Fruit fly (Drosophila melanogaster) whole organism, embryonic: ENCODE data around the gene mora.

ENCODE experiments used
- Abd-B ChIP-seq: fragments of 200-800 bp; sonication (Bioruptor generic); optimal IDR thresholded peaks from 2 replicates; lab custom pipeline; 2018; ENCODE audit warnings: missing biosample characterization, mild to moderate bottlenecking, missing genetic modification characterization, moderate library complexity
- Ada2b ChIP-seq: fragments of 200-800 bp; sonication (Bioruptor generic); IDR thresholded peaks from 2 replicates; pipeline ENCODE4 v1.3.6; 2022; ENCODE audit warnings: missing biosample characterization, missing genetic modification characterization
- Asciz ChIP-seq: fragments of 200-800 bp; sonication (Bioruptor generic); optimal IDR thresholded peaks from 2 replicates; lab custom pipeline; 2017; ENCODE audit warnings: missing biosample characterization, mild to moderate bottlenecking, missing genetic modification characterization, missing genetic modification reagents
- Atf3 ChIP-seq: fragments of 200-800 bp; sonication (Bioruptor generic); optimal IDR thresholded peaks from 3 replicates; lab custom pipeline; 2016; ENCODE audit warnings: missing biosample characterization, missing genetic modification characterization
- CG10321 ChIP-seq: fragments of 200-800 bp; sonication (Bioruptor generic); IDR thresholded peaks from 2 replicates; pipeline ENCODE4 v1.3.6; 2022; ENCODE audit warnings: missing biosample characterization, missing genetic modification characterization
- CG14667 ChIP-seq: fragments of 200-800 bp; sonication (Bioruptor generic); IDR thresholded peaks from 2 replicates; pipeline ENCODE4 v1.3.6; 2022; ENCODE audit warnings: missing biosample characterization, missing genetic modification characterization
- CG15011 ChIP-seq: fragments of 200-800 bp; sonication (Bioruptor generic); optimal IDR thresholded peaks from 3 replicates; lab custom pipeline; 2018; ENCODE audit warnings: missing biosample characterization, mild to moderate bottlenecking, missing genetic modification characterization
- CG16779 ChIP-seq: fragments of 200-800 bp; sonication (Bioruptor generic); IDR thresholded peaks from 2 replicates; pipeline ENCODE4 v1.3.6; 2022; ENCODE audit warnings: missing biosample characterization, missing genetic modification characterization
- CG17186 ChIP-seq: fragments of 200-800 bp; sonication (Bioruptor generic); optimal IDR thresholded peaks from 3 replicates; lab custom pipeline; 2017; ENCODE audit warnings: missing biosample characterization, missing genetic modification reagents, missing genetic modification characterization
- CG18262 ChIP-seq: fragments of 200-800 bp; optimal IDR thresholded peaks from 3 replicates; lab custom pipeline; 2019; ENCODE audit warnings: missing biosample characterization, mild to moderate bottlenecking, missing genetic modification characterization, moderate library complexity
- CG18476 ChIP-seq: fragments of 200-800 bp; sonication (Bioruptor generic); optimal IDR thresholded peaks from 2 replicates; lab custom pipeline; 2016; ENCODE audit warnings: missing biosample characterization, mild to moderate bottlenecking, missing genetic modification characterization
- CG2120 ChIP-seq: fragments of 200-800 bp; sonication (Bioruptor generic); optimal IDR thresholded peaks from 3 replicates; lab custom pipeline; 2016; ENCODE audit warnings: missing biosample characterization, missing genetic modification characterization
- CG3065 ChIP-seq: fragments of 200-800 bp; sonication (Bioruptor generic); optimal IDR thresholded peaks from 2 replicates; lab custom pipeline; 2016; ENCODE audit warnings: missing biosample characterization, missing genetic modification characterization
- CG31441 ChIP-seq: fragments of 200-800 bp; sonication (Bioruptor generic); IDR thresholded peaks from 2 replicates; pipeline ENCODE4 v1.3.6; 2022; ENCODE audit warnings: missing biosample characterization, missing genetic modification characterization
- CG32532 ChIP-seq: fragments of 200-800 bp; sonication (Bioruptor generic); IDR thresholded peaks from 2 replicates; pipeline ENCODE4 v1.3.6; 2022; ENCODE audit warnings: missing biosample characterization, missing genetic modification characterization
- CG32767 ChIP-seq: fragments of 200-800 bp; sonication (Bioruptor generic); IDR thresholded peaks from 2 replicates; pipeline ENCODE4 v1.3.6; 2022; ENCODE audit warnings: missing biosample characterization, missing genetic modification characterization
- CG4328 ChIP-seq: fragments of 200-800 bp; sonication (Bioruptor generic); optimal IDR thresholded peaks from 3 replicates; lab custom pipeline; 2017; ENCODE audit warnings: missing biosample characterization, missing genetic modification reagents, missing genetic modification characterization
- CG43689 ChIP-seq: fragments of 200-800 bp; sonication (Bioruptor generic); IDR thresholded peaks from 2 replicates; pipeline ENCODE4 v1.3.6; 2022; ENCODE audit warnings: missing biosample characterization, missing genetic modification characterization
- CG4617 ChIP-seq: fragments of 200-800 bp; sonication (Bioruptor generic); optimal IDR thresholded peaks from 3 replicates; lab custom pipeline; 2016; ENCODE audit warnings: missing biosample characterization, missing genetic modification characterization, borderline replicate concordance
- CG4730 ChIP-seq: fragments of 200-800 bp; sonication (Bioruptor generic); IDR thresholded peaks from 2 replicates; pipeline ENCODE4 v1.3.6; 2022; ENCODE audit warnings: missing biosample characterization, missing genetic modification characterization
- CG4820 ChIP-seq: fragments of 200-800 bp; sonication (Bioruptor generic); optimal IDR thresholded peaks from 3 replicates; lab custom pipeline; 2016; ENCODE audit warnings: missing biosample characterization, missing genetic modification characterization
- CG6689 ChIP-seq: fragments of 200-800 bp; sonication (Bioruptor generic); IDR thresholded peaks from 2 replicates; pipeline ENCODE4 v1.3.6; 2022; ENCODE audit warnings: missing biosample characterization, missing genetic modification characterization
- CG6791 ChIP-seq: fragments of 200-800 bp; sonication (Bioruptor generic); IDR thresholded peaks from 3 replicates; pipeline ENCODE4 v1.3.6; 2022; ENCODE audit warnings: missing biosample characterization, missing genetic modification characterization; ENCODE audit not compliant: partially characterized antibody
- CG7271 ChIP-seq: fragments of 200-800 bp; sonication (Bioruptor generic); optimal IDR thresholded peaks from 2 replicates; lab custom pipeline; 2018; ENCODE audit warnings: missing biosample characterization, mild to moderate bottlenecking, missing genetic modification characterization, moderate library complexity
- CG7745 ChIP-seq: fragments of 200-800 bp; sonication (Bioruptor generic); optimal IDR thresholded peaks from 2 replicates; lab custom pipeline; 2018; ENCODE audit warnings: missing biosample characterization, mild to moderate bottlenecking, missing genetic modification characterization, moderate library complexity
- CTCF ChIP-seq: fragments of 200-800 bp; sonication (Bioruptor generic); optimal IDR thresholded peaks from 2 replicates; lab custom pipeline; 2017; ENCODE audit warnings: missing biosample characterization, mild to moderate bottlenecking, missing genetic modification characterization, moderate library complexity
- CrebB ChIP-seq: fragments of 200-800 bp; sonication (Bioruptor generic); optimal IDR thresholded peaks from 3 replicates; lab custom pipeline; 2018; ENCODE audit warnings: missing biosample characterization, mild to moderate bottlenecking, missing genetic modification characterization
- E2f2 ChIP-seq: fragments of 200-800 bp; sonication (Bioruptor generic); IDR thresholded peaks from 2 replicates; pipeline ENCODE4 v1.3.6; 2022; ENCODE audit warnings: missing biosample characterization, missing genetic modification characterization
- H15 ChIP-seq: fragments of 200-800 bp; sonication (Bioruptor generic); IDR thresholded peaks from 3 replicates; pipeline ENCODE4 v1.3.6; 2022; ENCODE audit warnings: missing biosample characterization, missing genetic modification characterization
- HHEX ChIP-seq: fragments of 200-800 bp; sonication (Bioruptor generic); optimal IDR thresholded peaks from 3 replicates; lab custom pipeline; 2017; ENCODE audit warnings: missing biosample characterization, mild to moderate bottlenecking, missing genetic modification characterization, missing genetic modification reagents
- Hr3 ChIP-seq: fragments of 200-800 bp; sonication (Bioruptor generic); optimal IDR thresholded peaks from 3 replicates; lab custom pipeline; 2016; ENCODE audit warnings: missing biosample characterization, missing genetic modification characterization
- Hr78 ChIP-seq, 2 experiments: fragments of 200-800 bp in 1 of 2; fragments of >200 bp in 1 of 2; sonication (Bioruptor generic) in 1 of 2; optimal IDR thresholded peaks; 2 replicates each; lab custom pipeline; 2017 to 2019; ENCODE audit warnings: missing biosample characterization in 2 of 2, missing genetic modification characterization in 2 of 2, mild to moderate bottlenecking in 1 of 2, moderate library complexity in 1 of 2
- NC2α ChIP-seq: fragments of 200-800 bp; sonication (Bioruptor generic); optimal IDR thresholded peaks from 2 replicates; lab custom pipeline; 2016; ENCODE audit warnings: missing biosample characterization, missing genetic modification characterization
- Neu2 ChIP-seq: fragments of 200-800 bp; sonication (Bioruptor generic); optimal IDR thresholded peaks from 3 replicates; lab custom pipeline; 2016; ENCODE audit warnings: missing biosample characterization, missing genetic modification characterization, borderline replicate concordance
- Opbp ChIP-seq: fragments of 200-800 bp; sonication (Bioruptor generic); IDR thresholded peaks from 3 replicates; pipeline ENCODE4 v1.3.6; 2022; ENCODE audit warnings: missing biosample characterization, missing genetic modification characterization; ENCODE audit not compliant: partially characterized antibody
- Optix ChIP-seq: fragments of 200-800 bp; sonication (Bioruptor generic); IDR thresholded peaks from 3 replicates; pipeline ENCODE4 v1.3.6; 2022; ENCODE audit warnings: missing biosample characterization, missing genetic modification characterization
- Sin3A ChIP-seq: fragments of >200 bp; optimal IDR thresholded peaks from 2 replicates; lab custom pipeline; 2018
- TFAM ChIP-seq: fragments of 200-800 bp; sonication (Bioruptor generic); optimal IDR thresholded peaks from 2 replicates; lab custom pipeline; 2017; ENCODE audit warnings: missing biosample characterization, missing genetic modification characterization, inconsistent platforms
- bab2 ChIP-seq: fragments of 200-800 bp; sonication (Bioruptor generic); optimal IDR thresholded peaks from 2 replicates; lab custom pipeline; 2016; ENCODE audit warnings: missing biosample characterization, missing genetic modification characterization
- bcd ChIP-seq: fragments of 200-800 bp; sonication (Bioruptor generic); optimal IDR thresholded peaks from 2 replicates; lab custom pipeline; 2017; ENCODE audit warnings: missing biosample characterization, mild to moderate bottlenecking, missing genetic modification characterization
- fd3F ChIP-seq: fragments of 200-800 bp; sonication (Bioruptor generic); optimal IDR thresholded peaks from 2 replicates; lab custom pipeline; 2018; ENCODE audit warnings: missing biosample characterization, mild to moderate bottlenecking, missing genetic modification characterization, moderate library complexity
- fu2 ChIP-seq: fragments of 200-800 bp; sonication (Bioruptor generic); optimal IDR thresholded peaks from 2 replicates; lab custom pipeline; 2016; ENCODE audit warnings: missing biosample characterization, missing genetic modification characterization
- ham ChIP-seq: fragments of 200-800 bp; sonication (Bioruptor generic); IDR thresholded peaks from 2 replicates; pipeline ENCODE4 v1.3.6; 2022; ENCODE audit warnings: missing biosample characterization, missing genetic modification characterization
- lbe ChIP-seq: fragments of 200-800 bp; sonication (Bioruptor generic); optimal IDR thresholded peaks from 2 replicates; lab custom pipeline; 2016; ENCODE audit warnings: missing biosample characterization, mild to moderate bottlenecking, missing genetic modification characterization
- onecut ChIP-seq: fragments of 200-800 bp; sonication (Bioruptor generic); IDR thresholded peaks from 2 replicates; pipeline ENCODE4 v1.3.6; 2022; ENCODE audit warnings: missing biosample characterization, missing genetic modification characterization
- ranshi ChIP-seq: fragments of 200-800 bp; sonication (Bioruptor generic); IDR thresholded peaks from 2 replicates; pipeline ENCODE4 v1.3.6; 2022; ENCODE audit warnings: missing biosample characterization, missing genetic modification characterization
- scrt ChIP-seq: fragments of 200-800 bp; sonication (Bioruptor generic); optimal IDR thresholded peaks from 2 replicates; lab custom pipeline; 2018; ENCODE audit warnings: missing biosample characterization, mild to moderate bottlenecking, missing genetic modification characterization, moderate library complexity
- sens ChIP-seq: fragments of 200-800 bp; sonication (Bioruptor generic); peaks from one replicate; lab custom pipeline; 2016; ENCODE audit warnings: missing biosample characterization, missing genetic modification characterization
- seq ChIP-seq: fragments of 200-800 bp; sonication (Bioruptor generic); IDR thresholded peaks from 2 replicates; pipeline ENCODE4 v1.3.6; 2022; ENCODE audit warnings: missing biosample characterization, missing genetic modification characterization
- trh ChIP-seq: fragments of 200-800 bp; sonication (Bioruptor generic); optimal IDR thresholded peaks from 2 replicates; lab custom pipeline; 2016; ENCODE audit warnings: missing biosample characterization, missing genetic modification characterization
- twi ChIP-seq: fragments of 200-800 bp; optimal IDR thresholded peaks from 2 replicates; lab custom pipeline; 2019; ENCODE audit warnings: missing biosample characterization, mild to moderate bottlenecking, missing genetic modification characterization, moderate library complexity

The mora gene

DNA sequence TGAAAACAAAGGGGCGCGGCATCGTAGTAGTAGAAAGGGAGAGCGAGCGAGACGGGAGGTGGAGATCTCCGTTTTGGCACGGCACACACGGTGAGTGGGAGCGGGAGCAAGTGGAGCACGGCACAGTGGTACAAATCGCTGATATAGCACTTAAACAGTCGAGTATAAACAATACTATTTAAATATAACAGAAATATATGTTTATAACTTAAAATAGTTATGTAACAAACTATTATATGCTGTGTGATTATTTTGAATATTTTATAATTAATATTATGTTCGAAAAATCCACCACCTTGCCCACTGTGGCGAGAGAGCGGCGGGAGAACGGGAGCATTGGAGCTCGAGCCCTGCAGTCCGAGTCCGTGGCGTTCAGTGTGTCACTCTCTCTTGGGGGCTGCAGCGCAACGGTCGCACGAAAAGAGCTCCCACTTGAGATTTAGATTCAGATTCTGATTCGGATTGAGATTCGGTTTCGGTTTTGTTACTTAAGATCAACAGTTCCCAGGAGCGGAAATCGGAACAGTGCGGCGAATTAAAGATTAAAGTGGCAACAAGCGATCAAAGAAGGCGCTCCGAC, 45.1 kb upstream of the mora start, which contains the start of gene Kal1 (continued):
- peak; percentile 81 for TF ChIP-seq CG14667 (GFP tag; lab: Robert Waterston, UW)
- TF ChIP-seq Neu2 (GFP tag; lab: Kevin White, UChicago) = no peak
- peak; percentile 87 for TF ChIP-seq Hr3 (GFP tag; lab: Kevin White, UChicago)
- TF ChIP-seq Abd-B = peak; percentile 84
- TF ChIP-seq TFAM (GFP tag; lab: Kevin White, UChicago) = peak; percentile 63
- TF ChIP-seq fu2 = no peak
- peak; percentile 32 for TF ChIP-seq CG7745 (tag; lab: Kevin White, UChicago)
- peak; percentile 90 for TF ChIP-seq ranshi
- no peak for TF ChIP-seq Opbp (GFP tag; lab: Robert Waterston, UW)
- peak; percentile 74 for TF ChIP-seq CG17186 (GFP tag; lab: Kevin White, UChicago)
- no peak for TF ChIP-seq Atf3
- TF ChIP-seq scrt (GFP tag; lab: Kevin White, UChicago) = peak; percentile 82
- peak; percentile 52 for TF ChIP-seq trh (GFP tag; lab: Kevin White, UChicago)
- TF ChIP-seq CG7271 = peak; percentile 27
- TF ChIP-seq lbe (GFP tag; lab: Kevin White, UChicago) = peak; percentile 96
- TF ChIP-seq bcd (GFP tag; lab: Kevin White, UChicago) = peak; percentile 90
- peak; percentile 87 for TF ChIP-seq CG32532 (GFP tag; lab: Robert Waterston, UW)
- peak; percentile 91 for TF ChIP-seq HHEX (GFP tag; lab: Kevin White, UChicago)
- TF ChIP-seq bab2 = peak; percentile 24
- peak; percentile 88 for TF ChIP-seq CG4820
- TF ChIP-seq NC2α (GFP tag; lab: Kevin White, UChicago) = no peak
- peak; percentile 95 for TF ChIP-seq seq (GFP tag; lab: Robert Waterston, UW)
- peak; percentile 87 for TF ChIP-seq CG43689
- TF ChIP-seq fd3F (GFP tag; lab: Kevin White, UChicago) = peak; percentile 80
- no peak for TF ChIP-seq CG6791
- TF ChIP-seq CG18262 (tag; lab: Kevin White, UChicago) = peak; percentile 96
- peak; percentile 96 for TF ChIP-seq CG31441 (GFP tag; lab: Robert Waterston, UW)
- peak; percentile 88 for TF ChIP-seq twi (tag; lab: Kevin White, UChicago)
- TF ChIP-seq Sin3A (lab: Kevin White, UChicago) = no peak
- TF ChIP-seq CG4617 (GFP tag; lab: Kevin White, UChicago) = peak; percentile 65
- peak; percentile 80 for TF ChIP-seq CG4328 (GFP tag; lab: Kevin White, UChicago)
- TF ChIP-seq CG16779 (GFP tag; lab: Robert Waterston, UW) = no peak
- peak; percentile 71 for TF ChIP-seq CG3065 (GFP tag; lab: Kevin White, UChicago)
- TF ChIP-seq CG2120 = peak; percentile 17
- TF ChIP-seq Optix (GFP tag; lab: Robert Waterston, UW) = peak; percentile 90
- peak; percentile 84 for TF ChIP-seq CG4730
- peak; percentile 67 for TF ChIP-seq CTCF
- peak; percentile 89 for TF ChIP-seq CrebB (tag; lab: Kevin White, UChicago)
- TF ChIP-seq CG15011 (GFP tag; lab: Kevin White, UChicago) = peak; percentile 82
- TF ChIP-seq CG18476 (GFP tag; lab: Kevin White, UChicago) = peak; percentile 65
- peak; percentile 95 for TF ChIP-seq CG32767
- peak in 1 of 2 experiments; percentile 82 for TF ChIP-seq Hr78 (GFP tag; optimal IDR thresholded peaks at IDR 0.05; lab: Kevin White, UChicago)
- no peak for TF ChIP-seq ham
- TF ChIP-seq CG10321 (GFP tag; lab: Robert Waterston, UW) = peak; percentile 55; the same call in 1 of the 2 replicates
- peak; percentile 78 for TF ChIP-seq E2f2 (GFP tag; lab: Robert Waterston, UW)
- TF ChIP-seq sens (GFP tag; lab: Kevin White, UChicago) = peak; percentile 96
- TF ChIP-seq CG6689 = peak; percentile 91
- TF ChIP-seq Ada2b (GFP tag; lab: Robert Waterston, UW) = peak; percentile 90
- TF ChIP-seq H15 (GFP tag; lab: Robert Waterston, UW) = peak; percentile 90
- peak; percentile 87 for TF ChIP-seq onecut (GFP tag; lab: Robert Waterston, UW)
- peak; percentile 96 for TF ChIP-seq Asciz (GFP tag; lab: Kevin White, UChicago)
